Worm (Caenorhabditis elegans) whole organism, L1 larva: Measurements from ENCODE around the gene ceh-23.

Source experiments
- C16A3.4 ChIP-seq: fragments of 150-350 bp; optimal IDR thresholded peaks from 2 replicates; lab custom pipeline; 2014; ENCODE audit warnings: missing biosample characterization, missing genetic modification characterization
- C34B4.2 ChIP-seq: sonication (generic microtip); optimal IDR thresholded peaks from 2 replicates; lab custom pipeline; 2017; ENCODE audit warnings: mild to moderate bottlenecking, missing genetic modification characterization, missing compliant biosample characterization
- alr-1 ChIP-seq: fragments of 200-800 bp; sonication (Bioruptor generic); optimal IDR thresholded peaks from 2 replicates; lab custom pipeline; 2018; ENCODE audit warnings: borderline replicate concordance, mild to moderate bottlenecking, missing genetic modification characterization, missing compliant biosample characterization
- blmp-1 ChIP-seq: fragments of 150-350 bp; optimal IDR thresholded peaks from 2 replicates; lab custom pipeline; 2014; ENCODE audit warnings: missing biosample characterization, missing genetic modification characterization
- ceh-8 ChIP-seq: fragments of 200-800 bp; sonication (Bioruptor generic); optimal IDR thresholded peaks from 2 replicates; lab custom pipeline; 2018; ENCODE audit warnings: mild to moderate bottlenecking, missing genetic modification characterization, moderate library complexity, missing compliant biosample characterization
- ceh-88 ChIP-seq: fragments of 200-800 bp; sonication (Bioruptor generic); IDR thresholded peaks from 2 replicates; pipeline ENCODE4 v1.3.6; 2022; ENCODE audit warnings: missing genetic modification characterization, missing compliant biosample characterization
- ces-1 ChIP-seq: fragments of 150-350 bp; optimal IDR thresholded peaks from 2 replicates; lab custom pipeline; 2014; ENCODE audit warnings: missing biosample characterization, missing genetic modification reagents, missing genetic modification characterization
- dpl-1 ChIP-seq, 3 experiments: fragments of 150-350 bp in 2 of 3; sonication (generic microtip) in 1 of 3; optimal IDR thresholded peaks; 2 replicates each; lab custom pipeline; 2014 to 2017; ENCODE audit warnings: missing biosample characterization in 3 of 3, missing genetic modification characterization in 3 of 3, missing genetic modification reagents in 3 of 3
- dsc-1 ChIP-seq: sonication (generic microtip); optimal IDR thresholded peaks from 2 replicates; lab custom pipeline; 2016; ENCODE audit warnings: mild to moderate bottlenecking, missing genetic modification characterization, missing compliant biosample characterization
- efl-1 ChIP-seq, 4 experiments: fragments of 150-350 bp; optimal IDR thresholded peaks in 3 of 4; peaks in 1 of 4; 1 replicate in 1 of 4; 2 replicates in 3 of 4; lab custom pipeline; 2014; ENCODE audit warnings: missing biosample characterization in 2 of 4, missing genetic modification characterization in 2 of 4, missing genetic modification reagents in 2 of 4
- elt-2 ChIP-seq: sonication (generic microtip); optimal IDR thresholded peaks from 2 replicates; lab custom pipeline; 2016; ENCODE audit warnings: missing genetic modification characterization, mild to moderate bottlenecking, inconsistent platforms, missing compliant biosample characterization, missing genetic modification reagents
- elt-3 ChIP-seq, 6 experiments: fragments of 150-350 bp in 1 of 6; sonication (generic microtip); optimal IDR thresholded peaks; 2 replicates each; lab custom pipeline; 2017 to 2018; ENCODE audit warnings: missing biosample characterization in 6 of 6, missing genetic modification characterization in 6 of 6, inconsistent platforms in 1 of 6
- fkh-8 ChIP-seq: sonication (generic microtip); optimal IDR thresholded peaks from 2 replicates; lab custom pipeline; 2016; ENCODE audit warnings: mild to moderate bottlenecking, missing genetic modification characterization, missing compliant biosample characterization
- grh-1 ChIP-seq: fragments of 200-800 bp; sonication (Bioruptor generic); IDR thresholded peaks from 2 replicates; pipeline ENCODE4 v1.3.6; 2022; ENCODE audit warnings: missing genetic modification reagents, missing genetic modification characterization, missing compliant biosample characterization
- hlh-4 ChIP-seq: sonication (generic microtip); optimal IDR thresholded peaks from 2 replicates; lab custom pipeline; 2016; ENCODE audit warnings: mild to moderate bottlenecking, missing genetic modification characterization, missing compliant biosample characterization
- irx-1 ChIP-seq: sonication (generic microtip); optimal IDR thresholded peaks from 2 replicates; lab custom pipeline; 2016; ENCODE audit warnings: missing genetic modification characterization, missing compliant biosample characterization
- isw-1 ChIP-seq: fragments of 200-800 bp; sonication (Bioruptor generic); IDR thresholded peaks from 2 replicates; pipeline ENCODE4 v1.3.6; 2022; ENCODE audit warnings: missing genetic modification characterization, missing compliant biosample characterization
- lin-14 ChIP-seq: fragments of 200-800 bp; sonication (Bioruptor generic); optimal IDR thresholded peaks from 2 replicates; lab custom pipeline; 2018; ENCODE audit warnings: mild to moderate bottlenecking, missing genetic modification characterization, moderate library complexity, missing compliant biosample characterization
- lin-35 ChIP-seq, 2 experiments: fragments of 150-350 bp; optimal IDR thresholded peaks; 2 replicates each; lab custom pipeline; 2014; ENCODE audit warnings: missing biosample characterization in 2 of 2, missing genetic modification characterization in 2 of 2, missing genetic modification reagents in 2 of 2
- lsy-2 ChIP-seq, 2 experiments: fragments of 150-350 bp; optimal IDR thresholded peaks; 2 replicates each; lab custom pipeline; 2014; ENCODE audit warnings: missing biosample characterization in 2 of 2, missing genetic modification characterization in 2 of 2
- mdl-1 ChIP-seq, 2 experiments: fragments of 150-350 bp; optimal IDR thresholded peaks; 2 replicates each; lab custom pipeline; 2014 to 2017; ENCODE audit warnings: missing biosample characterization in 2 of 2, missing genetic modification characterization in 2 of 2, inconsistent platforms in 1 of 2
- mef-2 ChIP-seq: fragments of 150-350 bp; optimal IDR thresholded peaks from 2 replicates; lab custom pipeline; 2014; ENCODE audit warnings: missing biosample characterization, missing genetic modification characterization
- mep-1 ChIP-seq: fragments of 150-350 bp; optimal IDR thresholded peaks from 2 replicates; lab custom pipeline; 2014; ENCODE audit warnings: missing biosample characterization, missing genetic modification characterization
- nhr-11 ChIP-seq: fragments of 150-350 bp; optimal IDR thresholded peaks from 2 replicates; lab custom pipeline; 2014; ENCODE audit warnings: missing biosample characterization, missing genetic modification characterization
- nhr-12 ChIP-seq: sonication (generic microtip); optimal IDR thresholded peaks from 2 replicates; lab custom pipeline; 2017; ENCODE audit warnings: missing biosample characterization, missing genetic modification characterization
- nhr-19 ChIP-seq: fragments of 200-800 bp; sonication (Bioruptor generic); conservative IDR thresholded peaks from 2 replicates; pipeline ENCODE4 v1.3.6; 2022; ENCODE audit warnings: missing genetic modification characterization, missing compliant biosample characterization
- nhr-84 ChIP-seq: sonication (generic microtip); optimal IDR thresholded peaks from 2 replicates; lab custom pipeline; 2017; ENCODE audit warnings: missing biosample characterization, missing genetic modification characterization
- nhr-85 ChIP-seq: sonication (generic microtip); peaks from one replicate; lab custom pipeline; 2016; ENCODE audit warnings: missing genetic modification characterization, inconsistent platforms, missing compliant biosample characterization
- pax-3 ChIP-seq: fragments of 200-800 bp; sonication (Bioruptor generic); optimal IDR thresholded peaks from 2 replicates; lab custom pipeline; 2018; ENCODE audit warnings: mild to moderate bottlenecking, missing genetic modification characterization, moderate library complexity, missing compliant biosample characterization
- rnt-1 ChIP-seq: sonication (generic microtip); optimal IDR thresholded peaks from 2 replicates; lab custom pipeline; 2016; ENCODE audit warnings: mild to moderate bottlenecking, missing genetic modification characterization, moderate library complexity, missing compliant biosample characterization
- sptf-1 ChIP-seq: fragments of 150-350 bp; optimal IDR thresholded peaks from 2 replicates; lab custom pipeline; 2014; ENCODE audit warnings: missing biosample characterization, missing genetic modification characterization
- tbx-2 ChIP-seq: sonication (generic microtip); optimal IDR thresholded peaks from 2 replicates; lab custom pipeline; 2016; ENCODE audit warnings: missing genetic modification characterization, missing compliant biosample characterization
- ztf-11 ChIP-seq, 2 experiments: sonication (generic microtip); optimal IDR thresholded peaks; 2 replicates each; lab custom pipeline; 2016 to 2017; ENCODE audit warnings: missing genetic modification characterization in 2 of 2, missing biosample characterization in 1 of 2, missing compliant biosample characterization in 1 of 2

Gene ceh-23

DNA sequence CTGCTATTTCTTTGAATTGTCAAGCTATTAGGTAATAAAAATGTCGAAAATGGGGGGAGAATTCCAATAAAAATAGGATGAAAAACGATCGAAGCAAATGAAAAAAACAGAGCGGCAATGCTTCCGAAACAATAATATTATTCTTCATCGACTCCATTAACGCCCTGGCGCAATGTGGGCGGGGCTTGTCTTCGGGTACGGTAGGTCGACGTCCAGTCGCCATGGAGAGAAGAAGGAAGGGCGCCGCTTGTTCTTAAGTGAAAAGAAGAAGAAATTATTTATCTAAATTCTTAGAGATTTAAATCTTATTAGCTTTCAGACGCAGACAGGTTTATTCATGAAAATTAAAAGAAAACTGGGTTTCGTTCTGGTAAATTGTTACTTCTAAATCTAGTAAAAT is 47.2 kb upstream of the ceh-23 start:
- TF ChIP-seq efl-1 (optimal IDR thresholded peaks at IDR 0.05; lab: Kevin White, UChicago) (no peak), efl-1 (GFP tag; optimal IDR thresholded peaks at IDR 0.05 in 1 of 2; lab: Kevin White, UChicago) (peak in 1 of 2 experiments; percentile 23), blmp-1 (tag; lab: Kevin White, UChicago) (no peak), C34B4.2 (tag; lab: Kevin White, UChicago) (no peak), C16A3.4 (tag; lab: Kevin White, UChicago) (no peak), hlh-4 (tag; lab: Kevin White, UChicago) (no peak), lsy-2 (tag; optimal IDR thresholded peaks at IDR 0.05; lab: Kevin White, UChicago) (peak; percentile 33 to 66)

DNA sequence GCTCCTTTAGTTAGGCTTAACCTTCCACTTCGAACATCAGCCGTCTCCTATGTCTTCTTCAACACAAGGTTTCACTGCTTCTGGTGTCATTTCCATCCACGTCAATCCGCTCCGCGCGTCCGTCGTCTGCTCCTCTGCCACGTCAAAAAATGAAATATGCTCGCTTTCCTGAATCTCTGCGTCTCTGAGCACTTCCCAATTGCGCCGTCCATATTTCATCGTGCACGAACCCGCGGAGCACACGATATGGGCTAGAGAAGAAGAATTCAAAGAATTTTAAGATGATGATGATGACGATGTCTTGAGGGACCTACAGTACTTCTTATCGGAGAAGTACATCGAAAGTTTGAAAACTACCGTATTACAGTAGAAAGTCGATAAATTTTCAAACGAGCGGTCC is 46.4 kb upstream of the ceh-23 start:
- TF ChIP-seq nhr-85 (tag; lab: Kevin White, UChicago) (peak; percentile 11), mef-2 (tag; lab: Kevin White, UChicago) (no peak), ztf-11 (tag; optimal IDR thresholded peaks at IDR 0.05; lab: Kevin White, UChicago) (peak in 1 of 2 experiments; percentile 47), blmp-1 (tag; lab: Kevin White, UChicago) (peak; percentile 29), elt-3 (tag; optimal IDR thresholded peaks at IDR 0.05; lab: Kevin White, UChicago) (no peak), rnt-1 (tag; lab: Kevin White, UChicago) (peak; percentile 26), lsy-2 (tag; optimal IDR thresholded peaks at IDR 0.05; lab: Kevin White, UChicago) (peak in 1 of 2 experiments; percentile 27)

DNA sequence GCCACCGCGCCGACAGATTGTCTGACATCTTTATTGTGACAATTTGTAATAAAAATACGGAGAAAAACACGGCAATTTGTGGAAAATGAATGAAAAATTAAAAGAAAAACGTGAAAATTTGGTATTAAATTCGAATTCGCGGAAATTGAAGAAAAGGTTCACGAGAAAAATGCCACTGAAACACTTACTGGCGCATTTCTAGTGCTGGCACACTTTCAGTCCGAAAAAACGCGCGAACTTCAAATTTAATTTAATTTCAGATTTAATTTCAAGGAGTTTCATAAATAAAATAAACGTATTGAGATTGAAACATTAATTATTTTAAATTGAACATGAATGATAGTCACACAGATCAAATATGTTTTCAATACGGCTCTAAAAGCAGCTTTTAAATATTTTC is 44.1 kb upstream of the ceh-23 start, which contains the start of gene cyk-7:
TSS of gene cyk-7 (minus strand) at position 99 of the 400 bp plus-strand sequence.
- TF ChIP-seq tbx-2 (tag; lab: Kevin White, UChicago): no peak
- TF ChIP-seq ceh-8 (GFP tag; lab: Kevin White, UChicago): no peak
- TF ChIP-seq dpl-1 (GFP tag; optimal IDR thresholded peaks at IDR 0.05; lab: Kevin White, UChicago): peak in 2 of 3 experiments; percentile 23 to 66
- no peak for TF ChIP-seq isw-1 (GFP tag; lab: Robert Waterston, UW)
- TF ChIP-seq nhr-19 (GFP tag; lab: Robert Waterston, UW): no peak
- peak in 1 of 2 experiments; percentile 18 for TF ChIP-seq lin-35 (GFP tag; optimal IDR thresholded peaks at IDR 0.05; lab: Kevin White, UChicago)
- TF ChIP-seq mep-1 (tag; lab: Kevin White, UChicago): no peak
- no peak for TF ChIP-seq nhr-11
- TF ChIP-seq mdl-1 (tag; optimal IDR thresholded peaks at IDR 0.05; lab: Kevin White, UChicago): no peak
- TF ChIP-seq lsy-2 (tag; optimal IDR thresholded peaks at IDR 0.05; lab: Kevin White, UChicago): peak; percentile 13 to 25
- peak; percentile 65 to 99 for TF ChIP-seq efl-1 (optimal IDR thresholded peaks at IDR 0.05; lab: Kevin White, UChicago)
- peak; percentile 68 to 95 for TF ChIP-seq efl-1 (GFP tag; optimal IDR thresholded peaks at IDR 0.05 in 1 of 2; lab: Kevin White, UChicago)
- TF ChIP-seq ces-1: no peak

DNA sequence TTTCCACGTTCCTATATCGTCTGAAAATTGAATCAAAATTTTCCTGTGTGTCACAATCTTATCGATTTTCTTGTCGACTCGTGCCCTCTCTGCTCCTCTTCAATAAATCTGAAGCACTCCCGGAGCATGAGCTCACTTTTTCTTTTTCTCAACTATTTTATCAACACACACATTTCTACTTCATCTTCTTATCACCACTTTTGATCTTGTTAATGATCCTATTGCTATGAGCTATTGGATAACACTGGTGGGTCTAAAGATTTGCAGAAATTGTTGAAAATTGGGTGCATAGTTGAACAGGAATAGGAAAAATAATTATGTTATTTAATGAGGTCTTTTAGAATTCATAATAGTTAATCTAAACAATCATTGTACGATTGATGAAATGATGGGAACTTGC is 34.1 kb upstream of the ceh-23 start:
- TF ChIP-seq blmp-1 (tag; lab: Kevin White, UChicago) (no peak), alr-1 (tag; lab: Kevin White, UChicago) (no peak), sptf-1 (no peak), nhr-85 (tag; lab: Kevin White, UChicago) (no peak), fkh-8 (tag; lab: Kevin White, UChicago) (no peak), grh-1 (GFP tag; lab: Robert Waterston, UW) (no peak), nhr-12 (tag; lab: Kevin White, UChicago) (no peak), C34B4.2 (tag; lab: Kevin White, UChicago) (no peak), nhr-84 (tag; lab: Kevin White, UChicago) (no peak), pax-3 (tag; lab: Kevin White, UChicago) (no peak), ceh-88 (GFP tag; lab: Robert Waterston, UW) (no peak), irx-1 (tag; lab: Kevin White, UChicago) (no peak), lin-14 (no peak), elt-2 (tag; lab: Kevin White, UChicago) (no peak)
- TF ChIP-seq, all 84 proteins: peak for 0

DNA sequence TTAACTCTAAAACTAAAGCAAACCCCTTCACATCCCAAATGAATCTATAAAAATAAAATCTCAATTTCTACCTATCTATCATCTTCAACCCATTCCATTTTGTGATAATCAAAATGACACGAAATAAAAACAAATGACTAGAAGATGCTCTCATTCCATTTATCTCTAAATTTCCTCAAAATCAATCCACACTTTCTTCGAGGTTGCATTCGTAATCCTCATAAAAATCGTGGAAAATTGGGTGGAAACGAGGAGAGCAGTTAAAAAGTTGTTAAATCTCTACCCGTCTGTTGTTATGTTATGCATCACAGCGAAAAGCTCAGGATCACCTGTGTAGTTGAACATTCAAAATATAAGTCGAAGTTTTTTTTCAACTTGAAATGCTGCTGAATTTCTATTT is 32.4 kb upstream of the ceh-23 start:
- TF ChIP-seq dsc-1 (tag; lab: Kevin White, UChicago) (no peak), rnt-1 (tag; lab: Kevin White, UChicago) (peak; percentile 39)
- TF ChIP-seq, all 84 proteins: peak for 1
